Fruit fly (Drosophila melanogaster): ENCODE measurements around the gene Lsd-1.

dm6 chr3R:23732990-23733512 is 30.6 kb upstream of the Lsd-1 start, which contains the start of the genes Hmgcr and Rpn9:
- TF ChIP-seq EcR (GFP tag; optimal IDR thresholded peaks at IDR 0.05) (no peak), Dll (optimal IDR thresholded peaks at IDR 0.05) (no peak), usp (GFP tag; optimal IDR thresholded peaks at IDR 0.05) (no peak), psq (optimal IDR thresholded peaks at IDR 0.05) (no peak), CG8478 (optimal IDR thresholded peaks at IDR 0.05) (no peak), pan (optimal IDR thresholded peaks at IDR 0.05) (no peak)
